Worm (Caenorhabditis elegans) whole organism, mixed stage, embryonic: ENCODE results near the gene dpy-18.
A peak's percentile ranks its signal among the peaks of the same experiment; 100 is the strongest.

Experiments used
- M03D4.4 ChIP-seq: sonication (generic microtip); optimal IDR thresholded peaks from 2 replicates; lab custom pipeline; 2017; ENCODE audit warnings: mild to moderate bottlenecking, missing genetic modification characterization, missing compliant biosample characterization
- bed-3 ChIP-seq: fragments of 200-800 bp; sonication (Bioruptor generic); optimal IDR thresholded peaks from 3 replicates; lab custom pipeline; 2018; ENCODE audit warnings: mild to moderate bottlenecking, missing genetic modification characterization, moderate library complexity, missing compliant biosample characterization
- blmp-1 ChIP-seq: fragments of 150-350 bp; optimal IDR thresholded peaks from 2 replicates; lab custom pipeline; 2014; ENCODE audit warnings: missing biosample characterization, missing genetic modification characterization
- ceh-39 ChIP-seq: fragments of 150-350 bp; optimal IDR thresholded peaks from 2 replicates; lab custom pipeline; 2014; ENCODE audit warnings: missing biosample characterization, missing genetic modification characterization
- ceh-43 ChIP-seq: fragments of 200-800 bp; sonication (Bioruptor generic); optimal IDR thresholded peaks from 2 replicates; lab custom pipeline; 2018; ENCODE audit warnings: mild to moderate bottlenecking, missing genetic modification characterization, moderate library complexity, missing compliant biosample characterization
- ceh-83 ChIP-seq: fragments of 200-800 bp; sonication (Bioruptor generic); optimal IDR thresholded peaks from 2 replicates; lab custom pipeline; 2018; ENCODE audit warnings: mild to moderate bottlenecking, missing genetic modification characterization, missing compliant biosample characterization
- ces-1 ChIP-seq: fragments of 150-350 bp; optimal IDR thresholded peaks from 2 replicates; lab custom pipeline; 2014; ENCODE audit warnings: missing biosample characterization, missing genetic modification reagents, missing genetic modification characterization
- cnd-1 ChIP-seq: fragments of 200-800 bp; sonication (Bioruptor generic); optimal IDR thresholded peaks from 2 replicates; lab custom pipeline; 2018; ENCODE audit warnings: mild to moderate bottlenecking, missing genetic modification characterization, missing compliant biosample characterization
- drap-1 ChIP-seq: fragments of 200-800 bp; sonication (Bioruptor generic); optimal IDR thresholded peaks from 3 replicates; lab custom pipeline; 2018; ENCODE audit warnings: mild to moderate bottlenecking, missing genetic modification characterization, missing compliant biosample characterization
- elt-3 ChIP-seq: fragments of 150-350 bp; optimal IDR thresholded peaks from 2 replicates; lab custom pipeline; 2014; ENCODE audit warnings: missing biosample characterization, missing genetic modification characterization
- flh-1 ChIP-seq: fragments of 200-800 bp; sonication (Bioruptor generic); optimal IDR thresholded peaks from 2 replicates; lab custom pipeline; 2018; ENCODE audit warnings: mild to moderate bottlenecking, missing genetic modification characterization, moderate library complexity, missing compliant biosample characterization
- hlh-1 ChIP-seq: fragments of 150-350 bp; optimal IDR thresholded peaks from 2 replicates; lab custom pipeline; 2014; ENCODE audit warnings: missing biosample characterization, missing genetic modification reagents, missing genetic modification characterization
- lin-13 ChIP-seq: fragments of 150-350 bp; optimal IDR thresholded peaks from 2 replicates; lab custom pipeline; 2014; ENCODE audit warnings: missing biosample characterization, missing genetic modification characterization
- lin-32 ChIP-seq: fragments of 200-800 bp; sonication (Bioruptor generic); optimal IDR thresholded peaks from 2 replicates; lab custom pipeline; 2018; ENCODE audit warnings: mild to moderate bottlenecking, missing genetic modification characterization, missing compliant biosample characterization
- lsy-2 ChIP-seq: fragments of 150-350 bp; optimal IDR thresholded peaks from 2 replicates; lab custom pipeline; 2014; ENCODE audit warnings: missing biosample characterization, missing genetic modification characterization
- mab-5 ChIP-seq: fragments of 150-350 bp; optimal IDR thresholded peaks from 2 replicates; lab custom pipeline; 2014; ENCODE audit warnings: missing biosample characterization, missing genetic modification characterization
- mep-1 ChIP-seq: fragments of 150-350 bp; optimal IDR thresholded peaks from 2 replicates; lab custom pipeline; 2017; ENCODE audit warnings: missing biosample characterization, missing genetic modification reagents, missing genetic modification characterization, inconsistent platforms
- mls-2 ChIP-seq: sonication (generic microtip); optimal IDR thresholded peaks from 2 replicates; lab custom pipeline; 2016; ENCODE audit warnings: mild to moderate bottlenecking, missing genetic modification characterization, moderate library complexity, missing compliant biosample characterization
- nhr-12 ChIP-seq: fragments of 150-350 bp; optimal IDR thresholded peaks from 2 replicates; lab custom pipeline; 2014; ENCODE audit warnings: missing biosample characterization, missing genetic modification characterization
- nhr-2 ChIP-seq: fragments of 150-350 bp; optimal IDR thresholded peaks from 2 replicates; lab custom pipeline; 2014; ENCODE audit warnings: missing biosample characterization, missing genetic modification characterization
- nhr-237 ChIP-seq: fragments of 150-350 bp; optimal IDR thresholded peaks from 2 replicates; lab custom pipeline; 2014; ENCODE audit warnings: missing biosample characterization, missing genetic modification characterization
- nhr-28 ChIP-seq: fragments of 150-350 bp; optimal IDR thresholded peaks from 2 replicates; lab custom pipeline; 2014; ENCODE audit warnings: missing biosample characterization, missing genetic modification characterization
- nhr-76 ChIP-seq: sonication (generic microtip); optimal IDR thresholded peaks from 2 replicates; lab custom pipeline; 2017; ENCODE audit warnings: missing biosample characterization, missing genetic modification characterization
- sptf-1 ChIP-seq: sonication (generic microtip); optimal IDR thresholded peaks from 2 replicates; lab custom pipeline; 2017; ENCODE audit warnings: mild to moderate bottlenecking, missing genetic modification characterization, moderate library complexity, missing compliant biosample characterization
- tbx-8 ChIP-seq: fragments of 200-800 bp; sonication (Bioruptor generic); optimal IDR thresholded peaks from 2 replicates; lab custom pipeline; 2018; ENCODE audit warnings: mild to moderate bottlenecking, missing genetic modification characterization, moderate library complexity, missing compliant biosample characterization
- unc-120 ChIP-seq: sonication (generic microtip); optimal IDR thresholded peaks from 2 replicates; lab custom pipeline; 2017; ENCODE audit warnings: missing genetic modification characterization, missing compliant biosample characterization; ENCODE audit not compliant: poor library complexity, severe bottlenecking
- unc-39 ChIP-seq: fragments of 150-350 bp; optimal IDR thresholded peaks from 2 replicates; lab custom pipeline; 2014; ENCODE audit warnings: missing biosample characterization, missing genetic modification characterization
- unc-62 ChIP-seq: fragments of 150-350 bp; optimal IDR thresholded peaks from 2 replicates; lab custom pipeline; 2014; ENCODE audit warnings: missing biosample characterization, missing genetic modification reagents, missing genetic modification characterization
- zip-8 ChIP-seq: fragments of 150-350 bp; optimal IDR thresholded peaks from 2 replicates; lab custom pipeline; 2014; ENCODE audit warnings: missing biosample characterization, missing genetic modification characterization
- ztf-11 ChIP-seq: fragments of 150-350 bp; optimal IDR thresholded peaks from 2 replicates; lab custom pipeline; 2014; ENCODE audit warnings: missing biosample characterization, missing genetic modification characterization

The dpy-18 gene

DNA sequence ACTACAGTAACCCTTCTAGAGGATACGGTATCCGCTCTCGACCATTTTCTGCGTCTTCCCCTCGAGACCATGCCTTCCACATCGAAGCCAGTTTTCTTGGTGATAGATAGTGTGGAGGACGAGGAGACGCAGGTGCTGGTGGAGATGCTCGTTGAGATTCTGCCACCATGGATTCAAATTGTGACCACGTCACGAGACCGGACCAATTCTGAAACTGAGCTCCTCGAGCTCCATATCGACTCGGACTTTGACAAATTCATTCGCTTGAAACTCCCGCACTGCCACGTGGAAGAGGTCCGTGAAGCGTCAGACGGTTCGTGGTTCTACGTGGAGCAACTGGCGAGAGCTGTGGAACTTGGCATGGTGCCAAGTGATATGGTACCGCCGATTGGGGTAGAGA, 16.4 kb downstream of the dpy-18 start:
- no peak for TF ChIP-seq mep-1
- no peak for TF ChIP-seq ceh-39 (tag; lab: Kevin White, UChicago)

- TF ChIP-seq ceh-39 (tag; lab: Kevin White, UChicago) (no peak), cnd-1 (tag; lab: Kevin White, UChicago) (no peak), blmp-1 (tag; lab: Kevin White, UChicago) (no peak), drap-1 (no peak), sptf-1 (no peak), zip-8 (tag; lab: Kevin White, UChicago) (no peak), mab-5 (no peak), nhr-28 (no peak), ceh-43 (GFP tag; lab: Kevin White, UChicago) (no peak), M03D4.4 (tag; lab: Kevin White, UChicago) (no peak), nhr-12 (tag; lab: Kevin White, UChicago) (no peak), ces-1 (GFP tag; lab: Kevin White, UChicago) (no peak), bed-3 (no peak), hlh-1 (no peak), flh-1 (GFP tag; lab: Kevin White, UChicago) (no peak), lsy-2 (tag; lab: Kevin White, UChicago) (no peak), ztf-11 (tag; lab: Kevin White, UChicago) (no peak), tbx-8 (GFP tag; lab: Kevin White, UChicago) (no peak), unc-120 (tag; lab: Kevin White, UChicago) (no peak), mep-1 (no peak)
These were observed 17.6 kb downstream of the dpy-18 start, which contains the start of gene T28D6.4 for ce11 chrIII:11360156-11360555. Gene T28D6.4, plus strand, starts transcription at chrIII:11360456.

- peak; percentile 85 for TF ChIP-seq ces-1 (GFP tag; lab: Kevin White, UChicago)
- no peak for TF ChIP-seq unc-39 (tag; lab: Kevin White, UChicago)
These were observed 18.4 kb downstream of the dpy-18 start for ce11 chrIII:11359422-11359821.

- TF ChIP-seq ces-1 (GFP tag; lab: Kevin White, UChicago) (peak; percentile 99), M03D4.4 (tag; lab: Kevin White, UChicago) (no peak)
These were observed 19.5 kb downstream of the dpy-18 start for ce11 chrIII:11358273-11358672.

- TF ChIP-seq unc-39 (tag; lab: Kevin White, UChicago) (no peak), mls-2 (tag; lab: Kevin White, UChicago) (no peak), blmp-1 (tag; lab: Kevin White, UChicago) (no peak), M03D4.4 (tag; lab: Kevin White, UChicago) (no peak), hlh-1 (no peak)
These were observed 20.4 kb downstream of the dpy-18 start for ce11 chrIII:11357418-11357817.

ce11 chrIII:11355758-11356323, 21.9 kb downstream of the dpy-18 start:
- TF ChIP-seq zip-8 (tag; lab: Kevin White, UChicago): no peak
- TF ChIP-seq mep-1: no peak
- TF ChIP-seq nhr-2: no peak
- no peak for TF ChIP-seq ceh-83
- TF ChIP-seq blmp-1 (tag; lab: Kevin White, UChicago): no peak
- TF ChIP-seq lsy-2 (tag; lab: Kevin White, UChicago): no peak
- no peak for TF ChIP-seq tbx-8 (GFP tag; lab: Kevin White, UChicago)
- no peak for TF ChIP-seq nhr-237 (tag; lab: Kevin White, UChicago)
- TF ChIP-seq unc-39 (tag; lab: Kevin White, UChicago): no peak
- TF ChIP-seq nhr-12 (tag; lab: Kevin White, UChicago): no peak
- no peak for TF ChIP-seq lin-32 (GFP tag; lab: Kevin White, UChicago)
- peak; percentile 35 for TF ChIP-seq unc-120 (tag; lab: Kevin White, UChicago)
- TF ChIP-seq mls-2 (tag; lab: Kevin White, UChicago): no peak
- no peak for TF ChIP-seq ces-1 (GFP tag; lab: Kevin White, UChicago)
- TF ChIP-seq hlh-1: peak; percentile 17
- TF ChIP-seq ceh-39 (tag; lab: Kevin White, UChicago): no peak
- TF ChIP-seq unc-62 (GFP tag; lab: Kevin White, UChicago): no peak
- no peak for TF ChIP-seq elt-3
- TF ChIP-seq lin-13: no peak
- TF ChIP-seq bed-3: no peak
- no peak for TF ChIP-seq nhr-28
- TF ChIP-seq ceh-43 (GFP tag; lab: Kevin White, UChicago): no peak
- TF ChIP-seq nhr-76 (tag; lab: Kevin White, UChicago): no peak
- TF ChIP-seq M03D4.4 (tag; lab: Kevin White, UChicago): peak; percentile 16
- peak; percentile 14 for TF ChIP-seq drap-1
